Worm (Caenorhabditis elegans): Measurements from ENCODE around the gene M162.7.

DNA sequence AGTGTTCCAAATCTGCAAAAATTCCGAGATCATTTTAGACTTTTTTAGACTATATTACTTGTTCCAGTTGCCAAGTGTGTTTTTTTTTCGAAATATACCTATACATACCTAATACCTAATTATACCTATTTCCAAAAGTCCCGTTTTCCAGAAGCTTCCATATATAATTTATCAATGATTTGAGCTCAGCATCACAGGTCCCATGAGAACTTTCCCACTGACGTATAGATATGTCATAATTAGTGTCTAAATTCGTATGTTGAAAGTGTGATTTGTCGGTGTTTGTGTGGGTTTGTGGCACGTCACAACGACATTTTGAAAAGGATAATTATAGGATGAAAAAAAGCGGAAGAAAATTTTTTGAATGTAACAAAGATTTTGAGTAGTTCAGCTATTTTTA, 10.7 kb upstream of the M162.7 start:
- no peak for TF ChIP-seq skn-1 (tag; optimal IDR thresholded peaks at IDR 0.05)
- TF ChIP-seq ztf-11 (tag; optimal IDR thresholded peaks at IDR 0.05): no peak
- no peak for TF ChIP-seq nfya-1 (tag; optimal IDR thresholded peaks at IDR 0.05; ENCODE audit: insufficient read depth)
- TF ChIP-seq lsy-12 (tag; optimal IDR thresholded peaks at IDR 0.05): no peak
- no peak for TF ChIP-seq ceh-28 (tag; optimal IDR thresholded peaks at IDR 0.05)
- no peak for TF ChIP-seq mml-1 (tag; optimal IDR thresholded peaks at IDR 0.05)
- no peak for TF ChIP-seq ama-1 (optimal IDR thresholded peaks at IDR 0.05)
- TF ChIP-seq elt-3 (tag; optimal IDR thresholded peaks at IDR 0.05): no peak
- no peak for TF ChIP-seq nhr-12 (tag; optimal IDR thresholded peaks at IDR 0.05)
- no peak for TF ChIP-seq unc-62 (GFP tag; optimal IDR thresholded peaks at IDR 0.05)
- no peak for TF ChIP-seq jun-1 (tag; optimal IDR thresholded peaks at IDR 0.05)
- TF ChIP-seq daf-12 (tag; optimal IDR thresholded peaks at IDR 0.05): no peak
- TF ChIP-seq nhr-25 (tag; optimal IDR thresholded peaks at IDR 0.05): no peak
- TF ChIP-seq nhr-237 (tag; optimal IDR thresholded peaks at IDR 0.05): no peak
